Fruit fly (Drosophila melanogaster) whole organism, embryonic: ENCODE results near the gene Lim3.
A peak's percentile ranks its signal among the peaks of the same experiment; 100 is the strongest.

ENCODE experiments used
- Bteb2 ChIP-seq: fragments of 200-800 bp; sonication (Bioruptor generic); optimal IDR thresholded peaks from 2 replicates; lab custom pipeline; 2016; ENCODE audit warnings: missing biosample characterization, missing genetic modification characterization
- CG10462 ChIP-seq: fragments of 200-800 bp; sonication (Bioruptor generic); optimal IDR thresholded peaks from 2 replicates; lab custom pipeline; 2016; ENCODE audit warnings: missing biosample characterization, missing genetic modification characterization
- CG11560 ChIP-seq: fragments of 200-800 bp; sonication (Bioruptor generic); IDR thresholded peaks from 3 replicates; pipeline ENCODE4 v1.3.6; 2022; ENCODE audit warnings: missing biosample characterization, missing genetic modification characterization
- CG17829 ChIP-seq: fragments of 200-800 bp; optimal IDR thresholded peaks from 2 replicates; lab custom pipeline; 2019; ENCODE audit warnings: missing biosample characterization, mild to moderate bottlenecking, missing genetic modification characterization, moderate library complexity
- CG18011 ChIP-seq: fragments of 200-800 bp; sonication (Bioruptor generic); optimal IDR thresholded peaks from 2 replicates; lab custom pipeline; 2017; ENCODE audit warnings: missing biosample characterization, missing genetic modification characterization, mild to moderate bottlenecking, moderate library complexity, missing genotype
- CG31388 ChIP-seq: fragments of 200-800 bp; sonication (Bioruptor generic); optimal IDR thresholded peaks from 2 replicates; lab custom pipeline; 2016; ENCODE audit warnings: missing biosample characterization, missing genetic modification characterization
- CG3163 ChIP-seq: fragments of 200-800 bp; sonication (Bioruptor generic); optimal IDR thresholded peaks from 3 replicates; lab custom pipeline; 2016; ENCODE audit warnings: missing biosample characterization, missing genetic modification characterization
- CG4282 ChIP-seq: fragments of 200-800 bp; sonication (Bioruptor generic); optimal IDR thresholded peaks from 2 replicates; lab custom pipeline; 2016; ENCODE audit warnings: missing biosample characterization, missing genetic modification characterization
- CG6813 ChIP-seq: fragments of 200-800 bp; sonication (Bioruptor generic); optimal IDR thresholded peaks from 2 replicates; lab custom pipeline; 2017; ENCODE audit warnings: missing biosample characterization, missing genetic modification characterization, mild to moderate bottlenecking, moderate library complexity, missing genetic modification reagents
- CG7786 ChIP-seq: fragments of 200-800 bp; sonication (Bioruptor generic); optimal IDR thresholded peaks from 2 replicates; lab custom pipeline; 2016; ENCODE audit warnings: missing biosample characterization, missing genetic modification characterization
- CrebB ChIP-seq: fragments of 200-800 bp; sonication (Bioruptor generic); optimal IDR thresholded peaks from 3 replicates; lab custom pipeline; 2018; ENCODE audit warnings: missing biosample characterization, mild to moderate bottlenecking, missing genetic modification characterization
- D19A ChIP-seq: fragments of 200-800 bp; optimal IDR thresholded peaks from 3 replicates; lab custom pipeline; 2019; ENCODE audit warnings: missing biosample characterization, mild to moderate bottlenecking, missing genetic modification characterization, moderate library complexity
- Dbx ChIP-seq: fragments of 200-800 bp; sonication (Bioruptor generic); IDR thresholded peaks from 3 replicates; pipeline ENCODE4 v1.3.6; 2022; ENCODE audit warnings: missing biosample characterization, missing genetic modification characterization
- Dp ChIP-seq: fragments of 200-800 bp; sonication (Bioruptor generic); optimal IDR thresholded peaks from 2 replicates; lab custom pipeline; 2018; ENCODE audit warnings: missing biosample characterization, mild to moderate bottlenecking, missing genetic modification characterization, moderate library complexity
- E2f2 ChIP-seq: fragments of 200-800 bp; sonication (Bioruptor generic); IDR thresholded peaks from 2 replicates; pipeline ENCODE4 v1.3.6; 2022; ENCODE audit warnings: missing biosample characterization, missing genetic modification characterization
- Fer3 ChIP-seq: fragments of 200-800 bp; sonication (Bioruptor generic); optimal IDR thresholded peaks from 2 replicates; lab custom pipeline; 2018; ENCODE audit warnings: missing biosample characterization, mild to moderate bottlenecking, missing genetic modification characterization, moderate library complexity
- H2.0 ChIP-seq: fragments of 200-800 bp; sonication (Bioruptor generic); IDR thresholded peaks from 2 replicates; pipeline ENCODE4 v1.3.6; 2022; ENCODE audit warnings: missing biosample characterization, missing genetic modification characterization
- HHEX ChIP-seq: fragments of 200-800 bp; sonication (Bioruptor generic); optimal IDR thresholded peaks from 3 replicates; lab custom pipeline; 2017; ENCODE audit warnings: missing biosample characterization, mild to moderate bottlenecking, missing genetic modification characterization, missing genetic modification reagents
- Hmr ChIP-seq: fragments of 200-800 bp; sonication (Bioruptor generic); optimal IDR thresholded peaks from 3 replicates; lab custom pipeline; 2017; ENCODE audit warnings: mild to moderate bottlenecking, missing biosample characterization, missing genetic modification reagents, missing genetic modification characterization
- Opbp ChIP-seq: fragments of 200-800 bp; sonication (Bioruptor generic); IDR thresholded peaks from 3 replicates; pipeline ENCODE4 v1.3.6; 2022; ENCODE audit warnings: missing biosample characterization, missing genetic modification characterization; ENCODE audit not compliant: partially characterized antibody
- Optix ChIP-seq: fragments of 200-800 bp; sonication (Bioruptor generic); IDR thresholded peaks from 3 replicates; pipeline ENCODE4 v1.3.6; 2022; ENCODE audit warnings: missing biosample characterization, missing genetic modification characterization
- Poxn ChIP-seq: fragments of 200-800 bp; sonication (Bioruptor generic); IDR thresholded peaks from 2 replicates; pipeline ENCODE4 v1.3.6; 2022; ENCODE audit warnings: missing biosample characterization, missing genetic modification characterization
- Ravus ChIP-seq: fragments of 200-800 bp; sonication (Bioruptor generic); IDR thresholded peaks from 2 replicates; pipeline ENCODE4 v1.3.6; 2022; ENCODE audit warnings: missing biosample characterization, missing genetic modification characterization
- Rx ChIP-seq: fragments of 200-800 bp; sonication (Bioruptor generic); IDR thresholded peaks from 2 replicates; pipeline ENCODE4 v1.3.6; 2022; ENCODE audit warnings: missing biosample characterization, missing genetic modification characterization
- Six4 ChIP-seq: fragments of 200-800 bp; sonication (Bioruptor generic); optimal IDR thresholded peaks from 2 replicates; lab custom pipeline; 2016; ENCODE audit warnings: missing biosample characterization, missing genetic modification characterization
- Stat92E ChIP-seq, 3 experiments: fragments of >200 bp in 2 of 3; fragments of 200-800 bp in 1 of 3; sonication (Bioruptor generic) in 1 of 3; optimal IDR thresholded peaks; 2 replicates each; lab custom pipeline; 2017 to 2019; ENCODE audit warnings: missing biosample characterization in 3 of 3, missing genetic modification characterization in 3 of 3, mild to moderate bottlenecking in 1 of 3, moderate library complexity in 1 of 3
- Trl ChIP-seq, 3 experiments: fragments of >200 bp in 2 of 3; fragments of 200-800 bp in 1 of 3; sonication (Bioruptor generic) in 1 of 3; optimal IDR thresholded peaks; 2 replicates in 1 of 3; 3 replicates in 2 of 3; lab custom pipeline; 2016 to 2017; ENCODE audit warnings: missing biosample characterization in 1 of 3, missing genetic modification characterization in 1 of 3
- ara ChIP-seq: fragments of 200-800 bp; sonication (Bioruptor generic); IDR thresholded peaks from 2 replicates; pipeline ENCODE4 v1.3.6; 2022; ENCODE audit warnings: missing biosample characterization, missing genetic modification characterization
- ash1 ChIP-seq: fragments of 200-800 bp; sonication (Bioruptor generic); optimal IDR thresholded peaks from 2 replicates; lab custom pipeline; 2018; ENCODE audit warnings: missing biosample characterization, mild to moderate bottlenecking, missing genetic modification characterization
- bbx ChIP-seq: fragments of 200-800 bp; sonication (Bioruptor generic); IDR thresholded peaks from 2 replicates; pipeline ENCODE4 v1.3.6; 2022; ENCODE audit warnings: missing biosample characterization, missing genetic modification characterization; ENCODE audit not compliant: partially characterized antibody
- br ChIP-seq: fragments of >200 bp; optimal IDR thresholded peaks from 2 replicates; lab custom pipeline; 2017
- crc ChIP-seq: fragments of 200-800 bp; sonication (Bioruptor generic); optimal IDR thresholded peaks from 2 replicates; lab custom pipeline; 2016; ENCODE audit warnings: missing biosample characterization, missing genetic modification characterization
- da ChIP-seq: fragments of 200-800 bp; sonication (Bioruptor generic); optimal IDR thresholded peaks from 2 replicates; lab custom pipeline; 2016; ENCODE audit warnings: missing biosample characterization, missing genetic modification characterization
- danr ChIP-seq: fragments of 200-800 bp; sonication (Bioruptor generic); IDR thresholded peaks from 2 replicates; pipeline ENCODE4 v1.3.6; 2022; ENCODE audit warnings: missing biosample characterization, missing genetic modification characterization
- eyg ChIP-seq: fragments of 200-800 bp; sonication (Bioruptor generic); optimal IDR thresholded peaks from 3 replicates; lab custom pipeline; 2016; ENCODE audit warnings: missing biosample characterization, missing genetic modification characterization
- fd102C ChIP-seq: fragments of 200-800 bp; sonication (Bioruptor generic); optimal IDR thresholded peaks from 2 replicates; lab custom pipeline; 2018; ENCODE audit warnings: missing biosample characterization, mild to moderate bottlenecking, missing genetic modification characterization, moderate library complexity
- h ChIP-seq: fragments of >200 bp; optimal IDR thresholded peaks from 2 replicates; lab custom pipeline; 2017
- hbn ChIP-seq: fragments of 200-800 bp; sonication (Bioruptor generic); IDR thresholded peaks from 2 replicates; pipeline ENCODE4 v1.3.6; 2022; ENCODE audit warnings: missing biosample characterization, missing genetic modification characterization; ENCODE audit not compliant: partially characterized antibody
- hth ChIP-seq: fragments of >200 bp; optimal IDR thresholded peaks from 2 replicates; lab custom pipeline; 2017; ENCODE audit warnings: inconsistent platforms
- jigr1 ChIP-seq: fragments of 200-800 bp; sonication (Bioruptor generic); IDR thresholded peaks from 3 replicates; pipeline ENCODE4 v1.3.6; 2022; ENCODE audit warnings: missing biosample characterization, missing genetic modification characterization
- jing ChIP-seq: fragments of 200-800 bp; sonication (Bioruptor generic); optimal IDR thresholded peaks from 2 replicates; lab custom pipeline; 2018; ENCODE audit warnings: missing biosample characterization, mild to moderate bottlenecking, missing genetic modification characterization
- nerfin-2 ChIP-seq: fragments of 200-800 bp; sonication (Bioruptor generic); IDR thresholded peaks from 2 replicates; pipeline ENCODE4 v1.3.6; 2022; ENCODE audit warnings: missing biosample characterization, missing genetic modification characterization; ENCODE audit not compliant: partially characterized antibody
- pan ChIP-seq, 4 experiments: fragments of >200 bp in 3 of 4; fragments of 200-800 bp in 1 of 4; sonication (Bioruptor generic) in 1 of 4; optimal IDR thresholded peaks in 3 of 4; IDR thresholded peaks in 1 of 4; 2 replicates each; pipeline versions ENCODE4 v1.3.6 to Lab custom; 2017 to 2022; ENCODE audit warnings: missing biosample characterization in 2 of 4, missing genetic modification characterization in 2 of 4, mixed read lengths in 1 of 4
- pros ChIP-seq: fragments of 200-800 bp; sonication (Bioruptor generic); optimal IDR thresholded peaks from 3 replicates; lab custom pipeline; 2019; ENCODE audit warnings: missing biosample characterization, mild to moderate bottlenecking, missing genetic modification characterization, moderate library complexity
- ranshi ChIP-seq: fragments of 200-800 bp; sonication (Bioruptor generic); IDR thresholded peaks from 2 replicates; pipeline ENCODE4 v1.3.6; 2022; ENCODE audit warnings: missing biosample characterization, missing genetic modification characterization
- tna ChIP-seq: fragments of 200-800 bp; sonication (Bioruptor generic); IDR thresholded peaks from 2 replicates; pipeline ENCODE4 v1.3.6; 2022; ENCODE audit warnings: missing biosample characterization, missing genetic modification characterization; ENCODE audit not compliant: partially characterized antibody
- trem ChIP-seq: fragments of 200-800 bp; optimal IDR thresholded peaks from 3 replicates; lab custom pipeline; 2019; ENCODE audit warnings: missing biosample characterization, mild to moderate bottlenecking, missing genetic modification characterization, moderate library complexity
- wek ChIP-seq: fragments of 200-800 bp; sonication (Bioruptor generic); optimal IDR thresholded peaks from 3 replicates; lab custom pipeline; 2018; ENCODE audit warnings: missing biosample characterization, mild to moderate bottlenecking, missing genetic modification characterization, moderate library complexity

Lim3 gene

DNA sequence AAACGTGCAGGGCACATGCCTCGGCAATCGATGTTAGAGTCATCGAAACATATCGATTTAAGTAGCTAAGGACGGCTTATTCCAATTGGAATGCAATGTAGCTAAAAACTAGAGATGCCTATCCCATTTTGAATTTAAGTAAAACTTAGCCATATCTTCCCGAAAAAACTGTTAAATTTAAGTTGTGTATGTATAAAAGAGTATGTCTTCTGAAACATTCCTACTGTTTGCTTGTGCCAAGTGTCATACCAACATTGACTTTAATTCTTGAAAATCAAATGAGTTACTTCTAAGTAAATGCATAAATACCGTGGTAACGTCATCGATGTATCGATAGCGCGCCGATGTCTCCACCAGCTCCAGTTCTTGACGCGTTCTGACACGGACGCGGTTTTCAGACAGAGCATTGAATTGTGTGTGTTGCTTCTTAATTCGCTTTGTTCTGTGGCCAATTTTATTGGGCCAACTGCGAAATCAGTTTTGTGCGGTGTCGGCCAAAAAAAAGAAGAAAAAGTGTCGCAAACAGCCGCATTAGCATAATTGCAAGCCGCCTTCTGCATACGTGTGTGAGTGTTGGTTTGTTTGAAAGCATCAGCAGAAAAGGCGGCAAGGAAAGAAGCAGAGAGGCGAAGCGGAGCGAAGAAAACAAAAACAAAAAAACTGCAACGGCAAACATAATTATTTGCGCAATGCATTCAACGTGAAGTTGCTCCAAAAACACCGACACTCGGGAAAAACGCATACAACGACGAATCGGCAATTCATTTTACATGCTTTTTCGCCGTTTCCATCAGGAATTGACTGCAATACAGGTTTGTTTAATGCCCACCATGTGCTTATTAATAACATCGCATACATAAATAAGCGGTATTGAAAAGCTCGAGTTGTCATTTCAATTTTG is 25.5 kb upstream of the Lim3 start, which contains the start of gene brat (continued):
- TF ChIP-seq fd102C (GFP tag; lab: Kevin White, UChicago) (no peak), CG11560 (peak; percentile 72; the same call in 2 of the 3 replicates), hbn (peak; percentile 86), jing (no peak), eyg (GFP tag; lab: Kevin White, UChicago) (peak; percentile 39), ranshi (GFP tag; lab: Robert Waterston, UW) (no peak), CG31388 (GFP tag; lab: Kevin White, UChicago) (no peak), Dbx (0 out of 3 replicates have a peak, but pooled peaks have one; percentile 22), nerfin-2 (GFP tag; lab: Robert Waterston, UW) (peak; percentile 91), bbx (peak; percentile 87), E2f2 (GFP tag; lab: Robert Waterston, UW) (peak; percentile 61), tna (GFP tag; lab: Robert Waterston, UW) (peak; percentile 73; the same call in 1 of the 2 replicates), crc (GFP tag; lab: Kevin White, UChicago) (peak; percentile 4), CrebB (tag; lab: Kevin White, UChicago) (no peak), da (no peak), Hmr (peak; percentile 67), h (lab: Kevin White, UChicago) (no peak), pan (optimal IDR thresholded peaks at IDR 0.05; lab: Kevin White, UChicago) (no peak), pan (GFP tag; optimal IDR thresholded peaks at IDR 0.05 in 1 of 2, IDR thresholded peaks at IDR 0.05 in 1 of 2) (no peak), danr (no peak), HHEX (GFP tag; lab: Kevin White, UChicago) (peak; percentile 29), ash1 (GFP tag; lab: Kevin White, UChicago) (no peak), Fer3 (tag; lab: Kevin White, UChicago) (peak; percentile 44), Six4 (GFP tag; lab: Kevin White, UChicago) (peak; percentile 11), CG18011 (peak; percentile 43), CG17829 (tag; lab: Kevin White, UChicago) (peak; percentile 75), Stat92E (GFP tag; optimal IDR thresholded peaks at IDR 0.05; lab: Kevin White, UChicago) (no peak), Opbp (GFP tag; lab: Robert Waterston, UW) (peak; percentile 87; the same call in 2 of the 3 replicates), CG10462 (GFP tag; lab: Kevin White, UChicago) (no peak), Dp (GFP tag; lab: Kevin White, UChicago) (peak; percentile 40), CG4282 (GFP tag; lab: Kevin White, UChicago) (no peak), CG7786 (peak; percentile 58), trem (tag; lab: Kevin White, UChicago) (peak; percentile 85), Optix (GFP tag; lab: Robert Waterston, UW) (no peak), Trl (optimal IDR thresholded peaks at IDR 0.05; lab: Kevin White, UChicago) (no peak), Trl (GFP tag; optimal IDR thresholded peaks at IDR 0.05; lab: Kevin White, UChicago) (peak; percentile 77), hth (lab: Kevin White, UChicago) (no peak), jigr1 (GFP tag; lab: Robert Waterston, UW) (peak; percentile 56; the same call in 1 of the 3 replicates), CG3163 (GFP tag; lab: Kevin White, UChicago) (no peak), CG6813 (GFP tag; lab: Kevin White, UChicago) (no peak), Bteb2 (GFP tag; lab: Kevin White, UChicago) (peak; percentile 35), H2.0 (GFP tag; lab: Robert Waterston, UW) (no peak), wek (GFP tag; lab: Kevin White, UChicago) (no peak), Ravus (GFP tag; lab: Robert Waterston, UW) (no peak), ara (GFP tag; lab: Robert Waterston, UW) (no peak), pros (no peak), br (lab: Kevin White, UChicago) (no peak), Poxn (GFP tag; lab: Robert Waterston, UW) (no peak), D19A (tag; lab: Kevin White, UChicago) (peak; percentile 64), Rx (GFP tag; lab: Robert Waterston, UW) (no peak)
